Fruit fly (Drosophila melanogaster) whole organism, embryonic: Measurements from ENCODE around the gene Spec2.
A peak's percentile ranks its signal among the peaks of the same experiment; 100 is the strongest.

ENCODE experiments used
- Atf-2 ChIP-seq: fragments of 200-800 bp; sonication (Bioruptor generic); optimal IDR thresholded peaks from 2 replicates; lab custom pipeline; 2016; ENCODE audit warnings: missing biosample characterization, missing genetic modification characterization
- Awh ChIP-seq: fragments of 200-800 bp; sonication (Bioruptor generic); IDR thresholded peaks from 2 replicates; pipeline ENCODE4, ENCODE4 v1.3.6; 2022; ENCODE audit warnings: missing biosample characterization, missing genetic modification characterization
- BEAF-32 ChIP-seq: fragments of 200-800 bp; sonication (Bioruptor generic); optimal IDR thresholded peaks from 3 replicates; lab custom pipeline; 2017; ENCODE audit warnings: missing biosample characterization, missing genetic modification characterization, mild to moderate bottlenecking, moderate library complexity, missing genetic modification reagents
- CG10654 ChIP-seq: fragments of 200-800 bp; sonication (Bioruptor generic); optimal IDR thresholded peaks from 2 replicates; lab custom pipeline; 2016; ENCODE audit warnings: missing biosample characterization, missing genetic modification characterization
- CG11398 ChIP-seq: fragments of 200-800 bp; sonication (Bioruptor generic); optimal IDR thresholded peaks from 2 replicates; lab custom pipeline; 2016; ENCODE audit warnings: missing biosample characterization, missing genetic modification characterization
- CG12104 ChIP-seq: fragments of 200-800 bp; sonication (Bioruptor generic); optimal IDR thresholded peaks from 3 replicates; lab custom pipeline; 2016; ENCODE audit warnings: missing biosample characterization, missing genetic modification characterization
- CG12236 ChIP-seq: fragments of 200-800 bp; sonication (Bioruptor generic); optimal IDR thresholded peaks from 2 replicates; lab custom pipeline; 2016; ENCODE audit warnings: missing biosample characterization, missing genetic modification characterization
- CG1233 ChIP-seq: fragments of 200-800 bp; sonication (Bioruptor generic); optimal IDR thresholded peaks from 4 replicates; lab custom pipeline; 2018; ENCODE audit warnings: missing biosample characterization, mild to moderate bottlenecking, missing genetic modification characterization
- CG12942 ChIP-seq: fragments of 200-800 bp; sonication (Bioruptor generic); optimal IDR thresholded peaks from 3 replicates; lab custom pipeline; 2016; ENCODE audit warnings: missing biosample characterization, missing genetic modification characterization
- CG14965 ChIP-seq: fragments of 200-800 bp; sonication (Bioruptor generic); optimal IDR thresholded peaks from 2 replicates; lab custom pipeline; 2016; ENCODE audit warnings: missing biosample characterization, missing genetic modification characterization, borderline replicate concordance
- CG15601 ChIP-seq: fragments of 200-800 bp; sonication (Bioruptor generic); optimal IDR thresholded peaks from 3 replicates; lab custom pipeline; 2019; ENCODE audit warnings: missing biosample characterization, mild to moderate bottlenecking, missing genetic modification characterization, moderate library complexity
- CG17186 ChIP-seq: fragments of 200-800 bp; sonication (Bioruptor generic); optimal IDR thresholded peaks from 3 replicates; lab custom pipeline; 2017; ENCODE audit warnings: missing biosample characterization, missing genetic modification reagents, missing genetic modification characterization
- CG2875 ChIP-seq: fragments of 200-800 bp; sonication (Bioruptor generic); optimal IDR thresholded peaks from 2 replicates; lab custom pipeline; 2017; ENCODE audit warnings: missing biosample characterization, mild to moderate bottlenecking, missing genetic modification characterization, missing genetic modification reagents
- CG31365 ChIP-seq: fragments of 200-800 bp; sonication (Bioruptor generic); optimal IDR thresholded peaks from 2 replicates; lab custom pipeline; 2018; ENCODE audit warnings: missing biosample characterization, mild to moderate bottlenecking, missing genetic modification characterization
- CG4820 ChIP-seq: fragments of 200-800 bp; sonication (Bioruptor generic); optimal IDR thresholded peaks from 3 replicates; lab custom pipeline; 2016; ENCODE audit warnings: missing biosample characterization, missing genetic modification characterization
- CG7556 ChIP-seq: fragments of 200-800 bp; sonication (Bioruptor generic); optimal IDR thresholded peaks from 2 replicates; lab custom pipeline; 2017; ENCODE audit warnings: missing biosample characterization, mild to moderate bottlenecking, missing genetic modification characterization
- CG8359 ChIP-seq: fragments of 200-800 bp; sonication (Bioruptor generic); optimal IDR thresholded peaks from 2 replicates; lab custom pipeline; 2017; ENCODE audit warnings: missing biosample characterization, mild to moderate bottlenecking, missing genetic modification characterization, borderline replicate concordance
- CG9215 ChIP-seq: fragments of 200-800 bp; sonication (Bioruptor generic); IDR thresholded peaks from 2 replicates; pipeline ENCODE4 v1.3.6; 2022; ENCODE audit warnings: missing biosample characterization, missing genetic modification characterization
- Dek ChIP-seq: fragments of 200-800 bp; sonication (Bioruptor generic); optimal IDR thresholded peaks from 3 replicates; lab custom pipeline; 2019; ENCODE audit warnings: missing biosample characterization, mild to moderate bottlenecking, missing genetic modification characterization, moderate library complexity
- Jarid2 ChIP-seq: fragments of 200-800 bp; sonication (Bioruptor generic); optimal IDR thresholded peaks from 3 replicates; lab custom pipeline; 2017; ENCODE audit warnings: mild to moderate bottlenecking, missing biosample characterization, missing genetic modification reagents, missing genetic modification characterization
- Med ChIP-seq: fragments of 200-800 bp; sonication (Bioruptor generic); peaks from one replicate; lab custom pipeline; 2016; ENCODE audit warnings: missing biosample characterization, missing genetic modification characterization, mild to moderate bottlenecking, inconsistent platforms, moderate library complexity
- Nf-YC ChIP-seq: fragments of 200-800 bp; optimal IDR thresholded peaks from 3 replicates; lab custom pipeline; 2019; ENCODE audit warnings: missing biosample characterization, mild to moderate bottlenecking, missing genetic modification characterization, moderate library complexity
- Optix ChIP-seq: fragments of 200-800 bp; sonication (Bioruptor generic); IDR thresholded peaks from 3 replicates; pipeline ENCODE4 v1.3.6; 2022; ENCODE audit warnings: missing biosample characterization, missing genetic modification characterization
- TFAM ChIP-seq: fragments of 200-800 bp; sonication (Bioruptor generic); optimal IDR thresholded peaks from 2 replicates; lab custom pipeline; 2017; ENCODE audit warnings: missing biosample characterization, missing genetic modification characterization, inconsistent platforms
- Xbp1 ChIP-seq: fragments of 200-800 bp; sonication (Bioruptor generic); optimal IDR thresholded peaks from 3 replicates; lab custom pipeline; 2016; ENCODE audit warnings: missing biosample characterization, mild to moderate bottlenecking, missing genetic modification characterization
- amos ChIP-seq: fragments of 200-800 bp; sonication (Bioruptor generic); IDR thresholded peaks from 2 replicates; pipeline ENCODE4 v1.3.6; 2022; ENCODE audit warnings: missing biosample characterization, missing genetic modification characterization; ENCODE audit not compliant: partially characterized antibody
- ash1 ChIP-seq: fragments of 200-800 bp; sonication (Bioruptor generic); optimal IDR thresholded peaks from 2 replicates; lab custom pipeline; 2018; ENCODE audit warnings: missing biosample characterization, mild to moderate bottlenecking, missing genetic modification characterization
- bab2 ChIP-seq: fragments of 200-800 bp; sonication (Bioruptor generic); optimal IDR thresholded peaks from 2 replicates; lab custom pipeline; 2016; ENCODE audit warnings: missing biosample characterization, missing genetic modification characterization
- bbx ChIP-seq: fragments of 200-800 bp; sonication (Bioruptor generic); IDR thresholded peaks from 2 replicates; pipeline ENCODE4 v1.3.6; 2022; ENCODE audit warnings: missing biosample characterization, missing genetic modification characterization; ENCODE audit not compliant: partially characterized antibody
- cato ChIP-seq: fragments of 200-800 bp; sonication (Bioruptor generic); optimal IDR thresholded peaks from 2 replicates; lab custom pipeline; 2016; ENCODE audit warnings: missing biosample characterization, missing genetic modification characterization, borderline replicate concordance
- crc ChIP-seq: fragments of 200-800 bp; sonication (Bioruptor generic); optimal IDR thresholded peaks from 2 replicates; lab custom pipeline; 2016; ENCODE audit warnings: missing biosample characterization, missing genetic modification characterization
- dm ChIP-seq: fragments of 200-800 bp; sonication (Bioruptor generic); optimal IDR thresholded peaks from 3 replicates; lab custom pipeline; 2016; ENCODE audit warnings: missing biosample characterization, missing genetic modification characterization
- dpn ChIP-seq, 2 experiments: fragments of 200-800 bp; sonication (Bioruptor generic); optimal IDR thresholded peaks; 3 replicates each; lab custom pipeline; 2016; ENCODE audit warnings: missing biosample characterization in 2 of 2, missing genetic modification characterization in 2 of 2
- en ChIP-seq: fragments of 200-800 bp; sonication (Bioruptor generic); optimal IDR thresholded peaks from 2 replicates; lab custom pipeline; 2016; ENCODE audit warnings: missing biosample characterization, missing genetic modification characterization
- fd102C ChIP-seq: fragments of 200-800 bp; sonication (Bioruptor generic); optimal IDR thresholded peaks from 2 replicates; lab custom pipeline; 2018; ENCODE audit warnings: missing biosample characterization, mild to moderate bottlenecking, missing genetic modification characterization, moderate library complexity
- ftz-f1 ChIP-seq: fragments of 200-800 bp; sonication (Bioruptor generic); optimal IDR thresholded peaks from 2 replicates; lab custom pipeline; 2016; ENCODE audit warnings: missing biosample characterization, missing genetic modification characterization
- fu2 ChIP-seq: fragments of 200-800 bp; sonication (Bioruptor generic); optimal IDR thresholded peaks from 2 replicates; lab custom pipeline; 2016; ENCODE audit warnings: missing biosample characterization, missing genetic modification characterization
- gfzf ChIP-seq: fragments of 200-800 bp; sonication (Bioruptor generic); optimal IDR thresholded peaks from 2 replicates; lab custom pipeline; 2016; ENCODE audit warnings: missing biosample characterization, mild to moderate bottlenecking, missing genetic modification characterization, moderate library complexity
- kay ChIP-seq: fragments of 200-800 bp; sonication (Bioruptor generic); optimal IDR thresholded peaks from 2 replicates; lab custom pipeline; 2016; ENCODE audit warnings: missing biosample characterization, missing genetic modification characterization
- lab ChIP-seq: fragments of 200-800 bp; sonication (Bioruptor generic); optimal IDR thresholded peaks from 3 replicates; lab custom pipeline; 2017; ENCODE audit warnings: missing biosample characterization, missing genetic modification characterization, mild to moderate bottlenecking, moderate library complexity, missing genetic modification reagents
- mld ChIP-seq: fragments of 200-800 bp; sonication (Bioruptor generic); IDR thresholded peaks from 3 replicates; pipeline ENCODE4 v1.3.6; 2022; ENCODE audit warnings: missing biosample characterization, missing genetic modification characterization; ENCODE audit not compliant: partially characterized antibody
- nerfin-1 ChIP-seq: fragments of 200-800 bp; sonication (Bioruptor generic); optimal IDR thresholded peaks from 3 replicates; lab custom pipeline; 2019; ENCODE audit warnings: missing biosample characterization, mild to moderate bottlenecking, missing genetic modification characterization, moderate library complexity
- nmo ChIP-seq: fragments of 200-800 bp; sonication (Bioruptor generic); optimal IDR thresholded peaks from 2 replicates; lab custom pipeline; 2018; ENCODE audit warnings: missing biosample characterization, mild to moderate bottlenecking, missing genetic modification characterization, moderate library complexity
- ro ChIP-seq: fragments of 200-800 bp; sonication (Bioruptor generic); IDR thresholded peaks from 2 replicates; pipeline ENCODE4 v1.3.6; 2022; ENCODE audit warnings: missing biosample characterization, missing genetic modification characterization
- schlank ChIP-seq: fragments of 200-800 bp; sonication (Bioruptor generic); optimal IDR thresholded peaks from 2 replicates; lab custom pipeline; 2018; ENCODE audit warnings: missing biosample characterization, mild to moderate bottlenecking, missing genetic modification characterization
- scrt ChIP-seq: fragments of 200-800 bp; sonication (Bioruptor generic); optimal IDR thresholded peaks from 2 replicates; lab custom pipeline; 2018; ENCODE audit warnings: missing biosample characterization, mild to moderate bottlenecking, missing genetic modification characterization, moderate library complexity
- unpg ChIP-seq: fragments of 200-800 bp; sonication (Bioruptor generic); optimal IDR thresholded peaks from 3 replicates; lab custom pipeline; 2018; ENCODE audit warnings: missing biosample characterization, mild to moderate bottlenecking, missing genetic modification characterization, moderate library complexity
- zfh2 ChIP-seq: fragments of 200-800 bp; sonication (Bioruptor generic); optimal IDR thresholded peaks from 2 replicates; lab custom pipeline; 2016; ENCODE audit warnings: missing biosample characterization, missing genetic modification characterization

Gene Spec2

DNA sequence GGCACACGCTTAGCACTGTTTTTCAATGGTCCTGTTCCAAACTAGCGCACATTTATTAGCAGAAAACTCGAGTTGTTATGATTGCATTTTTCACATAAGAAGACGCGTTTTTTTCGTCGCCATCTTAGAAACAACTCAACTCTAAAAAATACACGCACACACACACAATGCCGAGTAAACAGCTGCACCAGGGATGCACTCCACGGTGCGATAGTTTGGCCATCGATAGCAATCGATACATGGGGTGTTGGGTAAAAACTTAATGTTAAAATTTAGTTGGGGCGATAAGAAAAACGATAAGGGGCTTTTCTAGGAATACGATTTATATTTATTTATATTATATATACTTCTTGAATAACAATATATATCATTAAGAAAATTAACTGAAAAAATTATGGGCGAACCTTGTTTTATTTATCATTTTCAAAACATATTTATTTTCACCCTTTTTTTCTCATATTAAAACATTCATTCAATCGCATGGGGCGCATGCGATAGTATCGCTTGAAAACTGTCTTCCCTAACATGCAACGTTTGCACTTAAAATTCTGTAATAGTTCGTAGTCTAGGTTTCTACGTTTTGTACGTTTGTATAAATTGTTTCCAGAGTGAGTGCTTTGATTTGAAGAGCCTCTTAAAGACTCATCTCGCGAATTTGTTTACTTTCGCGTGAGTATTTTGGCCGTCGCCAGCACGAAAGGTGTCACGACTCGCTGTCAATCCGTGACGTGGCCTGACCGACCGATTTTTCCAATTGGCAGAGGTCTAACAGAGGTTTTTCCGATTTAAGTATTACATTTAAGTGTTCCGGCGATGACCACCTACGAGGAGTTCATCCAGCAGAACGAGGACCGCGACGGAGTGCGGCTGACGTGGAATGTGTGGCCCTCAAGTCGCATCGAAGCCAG lies 24.9 kb upstream of the Spec2 start, which contains the start of the genes MTA1-like and Sec23 (continued):
- peak; percentile 44 for TF ChIP-seq CG10654 (GFP tag; lab: Kevin White, UChicago)
- TF ChIP-seq zfh2 (GFP tag; lab: Kevin White, UChicago), result peak; percentile 54
- peak; percentile 69 for TF ChIP-seq Nf-YC (tag; lab: Kevin White, UChicago)
- TF ChIP-seq lab, result peak; percentile 36
- TF ChIP-seq CG9215 (GFP tag; lab: Robert Waterston, UW), result peak; percentile 56
- peak; percentile 52 for TF ChIP-seq CG12942 (GFP tag; lab: Kevin White, UChicago)
- no peak for TF ChIP-seq schlank (tag; lab: Kevin White, UChicago)
- peak; percentile 13 for TF ChIP-seq gfzf
- TF ChIP-seq CG12236 (GFP tag; lab: Kevin White, UChicago), result no peak
- peak; percentile 31 for TF ChIP-seq scrt
- TF ChIP-seq BEAF-32 (GFP tag; lab: Kevin White, UChicago), result peak; percentile 95
- TF ChIP-seq nerfin-1 (tag; lab: Kevin White, UChicago), result peak; percentile 9
- no peak for TF ChIP-seq CG2875 (GFP tag; lab: Kevin White, UChicago)
- TF ChIP-seq CG11398 (GFP tag; lab: Kevin White, UChicago), result no peak
- TF ChIP-seq bab2 (GFP tag; lab: Kevin White, UChicago), result peak; percentile 41
- no peak for TF ChIP-seq cato
- TF ChIP-seq amos (GFP tag; lab: Robert Waterston, UW), result peak; percentile 92
- TF ChIP-seq TFAM, result no peak
- TF ChIP-seq Optix, result no peak
- TF ChIP-seq Atf-2 (GFP tag; lab: Kevin White, UChicago), result no peak
- peak; percentile 12 for TF ChIP-seq fu2
- TF ChIP-seq Med (GFP tag; lab: Kevin White, UChicago), result peak; percentile 80
- TF ChIP-seq bbx (GFP tag; lab: Robert Waterston, UW), result peak; percentile 90
- peak; percentile 59 for TF ChIP-seq CG17186
- peak; percentile 21 for TF ChIP-seq CG7556 (GFP tag; lab: Kevin White, UChicago)
- peak; percentile 91 for TF ChIP-seq mld
- no peak for TF ChIP-seq crc (GFP tag; lab: Kevin White, UChicago)
- peak; percentile 34 for TF ChIP-seq CG4820 (GFP tag; lab: Kevin White, UChicago)
- TF ChIP-seq fd102C (GFP tag; lab: Kevin White, UChicago), result no peak
- TF ChIP-seq Jarid2 (GFP tag; lab: Kevin White, UChicago), result no peak
- peak; percentile 42 to 58 for TF ChIP-seq dpn (GFP tag; optimal IDR thresholded peaks at IDR 0.05; lab: Kevin White, UChicago)
- TF ChIP-seq ash1, result no peak
- peak; percentile 29 for TF ChIP-seq unpg (GFP tag; lab: Kevin White, UChicago)
- TF ChIP-seq Awh, result no peak
- peak; percentile 76 for TF ChIP-seq Xbp1 (GFP tag; lab: Kevin White, UChicago)
- no peak for TF ChIP-seq ftz-f1 (GFP tag; lab: Kevin White, UChicago)
- no peak for TF ChIP-seq en (GFP tag; lab: Kevin White, UChicago)
- TF ChIP-seq kay, result no peak
- TF ChIP-seq CG31365, result no peak
- TF ChIP-seq dm (GFP tag; lab: Kevin White, UChicago), result peak; percentile 36
- no peak for TF ChIP-seq CG14965 (GFP tag; lab: Kevin White, UChicago)
- TF ChIP-seq CG8359 (GFP tag; lab: Kevin White, UChicago), result no peak
- no peak for TF ChIP-seq CG1233 (GFP tag; lab: Kevin White, UChicago)
- TF ChIP-seq nmo (GFP tag; lab: Kevin White, UChicago), result peak; percentile 79
- TF ChIP-seq CG12104, result peak; percentile 53
- TF ChIP-seq CG15601 (tag; lab: Kevin White, UChicago), result peak; percentile 64
- no peak for TF ChIP-seq ro (GFP tag; lab: Robert Waterston, UW)
- peak; percentile 58 for TF ChIP-seq Dek (tag; lab: Kevin White, UChicago)
